Worm (Caenorhabditis elegans) whole organism, L4/young adult: ENCODE results near the gene let-23.

ENCODE experiments used
- dao-5 ChIP-seq: sonication (generic microtip); optimal IDR thresholded peaks from 2 replicates; lab custom pipeline; 2016; ENCODE audit warnings: missing genotype, missing genetic modification characterization, moderate library complexity, missing compliant biosample characterization
- him-1 ChIP-seq: sonication (generic microtip); optimal IDR thresholded peaks from 2 replicates; lab custom pipeline; 2016; ENCODE audit warnings: missing genotype, missing genetic modification reagents, missing genetic modification characterization, missing compliant biosample characterization

DNA sequence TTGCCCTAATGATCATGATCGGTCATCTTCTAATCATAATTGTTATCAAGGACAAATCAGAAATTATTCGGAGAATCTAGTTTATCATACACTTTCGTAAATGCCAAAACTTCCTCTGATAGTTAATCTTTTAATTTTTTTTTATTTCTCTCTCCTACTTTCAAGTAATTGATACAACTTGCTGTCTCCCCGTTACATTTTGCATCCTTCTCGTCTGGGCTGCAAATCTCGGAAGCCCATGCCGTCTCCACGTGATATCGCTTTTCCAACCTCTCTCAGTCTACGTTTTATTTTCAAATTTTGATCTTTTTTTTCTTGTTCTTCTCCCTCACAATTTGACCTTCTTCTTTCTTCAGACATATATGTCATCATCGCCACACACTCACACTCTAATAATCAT lies 36.3 kb upstream of the let-23 start, which contains the start of gene rhy-1:
- no peak for TF ChIP-seq dao-5 (tag; lab: Kevin White, UChicago)
- no peak for TF ChIP-seq him-1
